Worm (Caenorhabditis elegans): ENCODE results near the gene ZK105.13.

DNA sequence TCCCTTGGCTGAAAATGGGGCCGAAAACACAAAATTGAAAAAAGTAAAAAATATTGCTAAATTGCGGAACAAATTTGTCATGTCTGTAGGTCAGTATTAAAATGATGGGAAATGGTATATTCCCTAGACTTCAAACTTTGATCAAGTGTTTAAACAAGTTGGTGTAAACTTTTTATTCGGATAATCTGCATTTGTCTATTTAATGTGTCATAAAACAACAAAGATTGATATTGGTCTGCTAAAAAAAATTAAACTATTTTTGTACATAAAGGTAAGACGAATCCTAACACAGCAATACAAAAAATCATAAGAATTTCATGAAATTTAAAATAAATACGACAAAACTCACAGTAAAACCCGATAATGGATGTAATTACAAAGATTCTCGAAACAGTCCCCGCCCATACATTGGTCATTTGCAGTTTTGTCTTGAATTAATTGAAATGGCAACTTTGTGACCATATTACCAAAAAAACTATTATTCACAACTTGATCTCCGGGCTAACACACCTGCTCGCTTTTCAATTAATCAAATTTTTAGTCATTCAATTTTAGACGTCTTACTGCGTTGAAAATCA, 11.1 kb upstream of the ZK105.13 start, which contains the start of the genes ZK105.6 and ZK105.8:
- TF ChIP-seq ceh-63 (GFP tag; optimal IDR thresholded peaks at IDR 0.05), result no peak
- TF ChIP-seq elt-2 (tag; optimal IDR thresholded peaks at IDR 0.05), result no peak
- no peak for TF ChIP-seq rnt-1 (tag; optimal IDR thresholded peaks at IDR 0.05)
- TF ChIP-seq ama-1 (optimal IDR thresholded peaks at IDR 0.05), result no peak
- TF ChIP-seq lin-13 (GFP tag; optimal IDR thresholded peaks at IDR 0.05), result no peak
- no peak for TF ChIP-seq ztf-11 (tag; optimal IDR thresholded peaks at IDR 0.05)
- TF ChIP-seq skn-1 (tag; optimal IDR thresholded peaks at IDR 0.05), result no peak
- no peak for TF ChIP-seq aha-1 (tag; optimal IDR thresholded peaks at IDR 0.05)
- TF ChIP-seq fkh-10 (GFP tag; optimal IDR thresholded peaks at IDR 0.05), result no peak
